Worm (Caenorhabditis elegans) whole organism, L1 larva: ENCODE measurements around the gene taf-3.

Experiments used
- alr-1 ChIP-seq: fragments of 200-800 bp; sonication (Bioruptor generic); optimal IDR thresholded peaks from 2 replicates; lab custom pipeline; 2018; ENCODE audit warnings: borderline replicate concordance, mild to moderate bottlenecking, missing genetic modification characterization, missing compliant biosample characterization
- ama-1 ChIP-seq: fragments of 150-350 bp; optimal IDR thresholded peaks from 2 replicates; lab custom pipeline; 2014
- dpl-1 ChIP-seq, 3 experiments: fragments of 150-350 bp in 2 of 3; sonication (generic microtip) in 1 of 3; optimal IDR thresholded peaks; 2 replicates each; lab custom pipeline; 2014 to 2017; ENCODE audit warnings: missing biosample characterization in 3 of 3, missing genetic modification characterization in 3 of 3, missing genetic modification reagents in 3 of 3
- fos-1 ChIP-seq: fragments of 150-350 bp; optimal IDR thresholded peaks from 2 replicates; lab custom pipeline; 2014; ENCODE audit warnings: missing biosample characterization, missing genetic modification characterization
- hlh-17 ChIP-seq: fragments of 200-800 bp; sonication (Bioruptor generic); optimal IDR thresholded peaks from 2 replicates; lab custom pipeline; 2018; ENCODE audit warnings: missing genetic modification characterization, mild to moderate bottlenecking, missing compliant biosample characterization, moderate library complexity, borderline replicate concordance
- hpl-2 ChIP-seq: fragments of 150-350 bp; optimal IDR thresholded peaks from 2 replicates; lab custom pipeline; 2014; ENCODE audit warnings: missing biosample characterization, missing genetic modification reagents, missing genetic modification characterization
- irx-1 ChIP-seq: sonication (generic microtip); optimal IDR thresholded peaks from 2 replicates; lab custom pipeline; 2016; ENCODE audit warnings: missing genetic modification characterization, missing compliant biosample characterization
- lin-15B ChIP-seq: fragments of 150-350 bp; sonication (generic microtip); optimal IDR thresholded peaks from 3 replicates; lab custom pipeline; 2014; ENCODE audit warnings: missing biosample characterization, missing genetic modification characterization
- lsy-2 ChIP-seq, 2 experiments: fragments of 150-350 bp; optimal IDR thresholded peaks; 2 replicates each; lab custom pipeline; 2014; ENCODE audit warnings: missing biosample characterization in 2 of 2, missing genetic modification characterization in 2 of 2
- nhr-237 ChIP-seq: fragments of 150-350 bp; optimal IDR thresholded peaks from 2 replicates; lab custom pipeline; 2014; ENCODE audit warnings: missing biosample characterization, missing genetic modification characterization
- tbx-2 ChIP-seq: sonication (generic microtip); optimal IDR thresholded peaks from 2 replicates; lab custom pipeline; 2016; ENCODE audit warnings: missing genetic modification characterization, missing compliant biosample characterization

ce11 chrX:16349019-16349418 lies 16.8 kb downstream of the taf-3 start:
- TF ChIP-seq lsy-2 (tag; optimal IDR thresholded peaks at IDR 0.05; lab: Kevin White, UChicago) (peak in 1 of 2 experiments; percentile 11), hpl-2 (no peak), dpl-1 (GFP tag; optimal IDR thresholded peaks at IDR 0.05; lab: Kevin White, UChicago) (no peak), irx-1 (tag; lab: Kevin White, UChicago) (no peak), nhr-237 (tag; lab: Kevin White, UChicago) (no peak), alr-1 (tag; lab: Kevin White, UChicago) (no peak), ama-1 (lab: Kevin White, UChicago) (no peak), hlh-17 (GFP tag; lab: Kevin White, UChicago) (no peak), fos-1 (no peak), tbx-2 (tag; lab: Kevin White, UChicago) (peak; percentile 48), lin-15B (tag; lab: Kevin White, UChicago) (no peak)
